Worm (Caenorhabditis elegans): ENCODE data around the gene F53G2.3.
A peak's percentile ranks its signal among the peaks of the same experiment; 100 is the strongest.

Gene F53G2.3

ce11 chrII:2440312-2440711, 39.9 kb upstream of the F53G2.3 start:
- TF ChIP-seq eor-1 (tag; optimal IDR thresholded peaks at IDR 0.05): no peak
- no peak for TF ChIP-seq nhr-76 (tag; optimal IDR thresholded peaks at IDR 0.05)
- TF ChIP-seq elt-1 (tag; optimal IDR thresholded peaks at IDR 0.05): no peak
- TF ChIP-seq tbx-2 (tag; optimal IDR thresholded peaks at IDR 0.05): no peak
- no peak for TF ChIP-seq ceh-9 (tag; optimal IDR thresholded peaks at IDR 0.05)
- TF ChIP-seq fkh-2 (tag; optimal IDR thresholded peaks at IDR 0.05): no peak
- TF ChIP-seq unc-62 (GFP tag; optimal IDR thresholded peaks at IDR 0.05): no peak
- TF ChIP-seq mml-1 (tag; optimal IDR thresholded peaks at IDR 0.05): no peak
- no peak for TF ChIP-seq fos-1 (tag; optimal IDR thresholded peaks at IDR 0.05)
- TF ChIP-seq lin-39 (tag; optimal IDR thresholded peaks at IDR 0.05): no peak
- no peak for TF ChIP-seq zag-1 (tag; optimal IDR thresholded peaks at IDR 0.05)
- TF ChIP-seq lsy-12 (tag; optimal IDR thresholded peaks at IDR 0.05): no peak
- TF ChIP-seq elt-2 (tag; optimal IDR thresholded peaks at IDR 0.05): no peak
- no peak for TF ChIP-seq ama-1 (optimal IDR thresholded peaks at IDR 0.05)
- no peak for TF ChIP-seq ztf-4 (tag; optimal IDR thresholded peaks at IDR 0.05)

ce11 chrII:2442243-2442642, 38.0 kb upstream of the F53G2.3 start:
- peak; percentile 53 for TF ChIP-seq elt-2 (tag; optimal IDR thresholded peaks at IDR 0.05)
- no peak for TF ChIP-seq nhr-43 (tag; optimal IDR thresholded peaks at IDR 0.05; ENCODE audit: poor library complexity, severe bottlenecking)
- TF ChIP-seq nhr-23 (tag; optimal IDR thresholded peaks at IDR 0.05): peak; percentile 29
- TF ChIP-seq nhr-25 (tag; optimal IDR thresholded peaks at IDR 0.05): peak; percentile 48

ce11 chrII:2442979-2443378, 37.2 kb upstream of the F53G2.3 start, which contains the start of gene vab-19:
Gene vab-19 (plus strand): TSS chrII:2443279.
- no peak for TF ChIP-seq lin-15B (tag; optimal IDR thresholded peaks at IDR 0.05)
- no peak for TF ChIP-seq unc-62 (GFP tag; optimal IDR thresholded peaks at IDR 0.05)
- no peak for TF ChIP-seq ZK546.5 (tag; optimal IDR thresholded peaks at IDR 0.05)
- TF ChIP-seq ztf-4 (tag; optimal IDR thresholded peaks at IDR 0.05): no peak
- TF ChIP-seq unc-39 (tag; optimal IDR thresholded peaks at IDR 0.05): no peak
- TF ChIP-seq pha-4 (tag; optimal IDR thresholded peaks at IDR 0.05): no peak
- TF ChIP-seq fkh-2 (tag; optimal IDR thresholded peaks at IDR 0.05): no peak
- TF ChIP-seq daf-12 (tag; optimal IDR thresholded peaks at IDR 0.05): no peak
- no peak for TF ChIP-seq tbx-2 (tag; optimal IDR thresholded peaks at IDR 0.05)
- no peak for TF ChIP-seq lin-39 (tag; optimal IDR thresholded peaks at IDR 0.05)
- TF ChIP-seq mml-1 (tag; optimal IDR thresholded peaks at IDR 0.05): no peak
- TF ChIP-seq nhr-23 (tag; optimal IDR thresholded peaks at IDR 0.05): no peak
- TF ChIP-seq ceh-28 (tag; optimal IDR thresholded peaks at IDR 0.05): no peak
- no peak for TF ChIP-seq ceh-16 (tag; optimal IDR thresholded peaks at IDR 0.05)
- TF ChIP-seq R02D3.7 (tag; optimal IDR thresholded peaks at IDR 0.05): no peak
- TF ChIP-seq nhr-77 (tag; optimal IDR thresholded peaks at IDR 0.05): no peak

- no peak for TF ChIP-seq elt-1 (tag; optimal IDR thresholded peaks at IDR 0.05)
- no peak for TF ChIP-seq elt-2 (tag; optimal IDR thresholded peaks at IDR 0.05)
- TF ChIP-seq nhr-43 (tag; optimal IDR thresholded peaks at IDR 0.05; ENCODE audit: poor library complexity, severe bottlenecking): no peak
- no peak for TF ChIP-seq lin-39 (tag; optimal IDR thresholded peaks at IDR 0.05)
- no peak for TF ChIP-seq ceh-82 (tag; optimal IDR thresholded peaks at IDR 0.05)
- TF ChIP-seq nhr-77 (tag; optimal IDR thresholded peaks at IDR 0.05): no peak
- TF ChIP-seq nhr-12 (tag; optimal IDR thresholded peaks at IDR 0.05): no peak
- TF ChIP-seq nhr-237 (tag; optimal IDR thresholded peaks at IDR 0.05): no peak
- TF ChIP-seq pqm-1 (tag; optimal IDR thresholded peaks at IDR 0.05): no peak
- TF ChIP-seq lin-15B (tag; optimal IDR thresholded peaks at IDR 0.05): no peak
- TF ChIP-seq nhr-28 (tag; optimal IDR thresholded peaks at IDR 0.05): no peak
- TF ChIP-seq jun-1 (tag; optimal IDR thresholded peaks at IDR 0.05): no peak
- no peak for TF ChIP-seq zag-1 (tag; optimal IDR thresholded peaks at IDR 0.05)
- TF ChIP-seq fos-1 (tag; optimal IDR thresholded peaks at IDR 0.05): no peak
- TF ChIP-seq ztf-11 (tag; optimal IDR thresholded peaks at IDR 0.05): no peak
- no peak for TF ChIP-seq eor-1 (tag; optimal IDR thresholded peaks at IDR 0.05)
Observed at ce11 chrII:2445164-2445563, 35.0 kb upstream of the F53G2.3 start.

- TF ChIP-seq tbx-2 (tag; optimal IDR thresholded peaks at IDR 0.05): no peak
- TF ChIP-seq pqm-1 (tag; optimal IDR thresholded peaks at IDR 0.05): no peak
- TF ChIP-seq ZK546.5 (tag; optimal IDR thresholded peaks at IDR 0.05): no peak
- no peak for TF ChIP-seq nhr-237 (tag; optimal IDR thresholded peaks at IDR 0.05)
- no peak for TF ChIP-seq daf-12 (tag; optimal IDR thresholded peaks at IDR 0.05)
- TF ChIP-seq jun-1 (tag; optimal IDR thresholded peaks at IDR 0.05): no peak
- TF ChIP-seq unc-62 (GFP tag; optimal IDR thresholded peaks at IDR 0.05): no peak
- TF ChIP-seq nhr-76 (tag; optimal IDR thresholded peaks at IDR 0.05): no peak
- TF ChIP-seq nhr-25 (tag; optimal IDR thresholded peaks at IDR 0.05): no peak
- TF ChIP-seq snpc-4 (tag; optimal IDR thresholded peaks at IDR 0.05): no peak
- no peak for TF ChIP-seq ceh-16 (tag; optimal IDR thresholded peaks at IDR 0.05)
- no peak for TF ChIP-seq ceh-9 (tag; optimal IDR thresholded peaks at IDR 0.05)
- TF ChIP-seq elt-3 (tag; optimal IDR thresholded peaks at IDR 0.05): no peak
- no peak for TF ChIP-seq egl-5 (tag; optimal IDR thresholded peaks at IDR 0.05)
- no peak for TF ChIP-seq nhr-67 (tag; optimal IDR thresholded peaks at IDR 0.05)
- no peak for TF ChIP-seq elt-1 (tag; optimal IDR thresholded peaks at IDR 0.05)
- TF ChIP-seq skn-1 (tag; optimal IDR thresholded peaks at IDR 0.05): no peak
Observed at ce11 chrII:2446727-2447126, 33.5 kb upstream of the F53G2.3 start.
